Fruit fly (Drosophila melanogaster): ENCODE data around the gene CG32204.

dm6 chr3L:18872440-18872839 is 73.4 kb downstream of the CG32204 start, which contains the start of the genes Rad9 and Uggt:
- TF ChIP-seq gfzf (GFP tag; optimal IDR thresholded peaks at IDR 0.05) (peak; percentile 57), B-H2 (GFP tag; optimal IDR thresholded peaks at IDR 0.05) (no peak), pan (optimal IDR thresholded peaks at IDR 0.05) (no peak), pan (GFP tag; optimal IDR thresholded peaks at IDR 0.05 in 1 of 2, IDR thresholded peaks at IDR 0.05 in 1 of 2) (no peak), HLH4C (GFP tag; IDR thresholded peaks at IDR 0.05; ENCODE audit: partially characterized antibody) (no peak), CG6175 (GFP tag; IDR thresholded peaks at IDR 0.05) (no peak), Dll (GFP tag; IDR thresholded peaks at IDR 0.05; ENCODE audit: partially characterized antibody) (peak; percentile 59; the same call in 3 of the 4 replicates), Elba2 (GFP tag; optimal IDR thresholded peaks at IDR 0.05) (no peak), Hr39 (optimal IDR thresholded peaks at IDR 0.05) (no peak), hkb (optimal IDR thresholded peaks at IDR 0.05) (no peak), hkb (GFP tag; IDR thresholded peaks at IDR 0.05) (0 out of 2 replicates have a peak, but pooled peaks have one; percentile 14), CG8281 (tag; optimal IDR thresholded peaks at IDR 0.05) (no peak), dmrt11E (tag; optimal IDR thresholded peaks at IDR 0.05) (peak; percentile 18), CG12769 (tag; optimal IDR thresholded peaks at IDR 0.05) (no peak)

Data from whole organism, embryonic.